Fruit fly (Drosophila melanogaster) whole organism, adult: ENCODE results near the gene CG18746.

Experiments used
- CG11617 ChIP-seq: fragments of 200-800 bp; sonication (Bioruptor generic); optimal IDR thresholded peaks from 2 replicates; lab custom pipeline; 2017; ENCODE audit warnings: mild to moderate bottlenecking, missing biosample characterization, missing genetic modification reagents, missing genetic modification characterization
- CG12768 ChIP-seq: fragments of 200-800 bp; sonication (Bioruptor generic); optimal IDR thresholded peaks from 2 replicates; lab custom pipeline; 2017; ENCODE audit warnings: missing biosample characterization, missing genetic modification characterization, mild to moderate bottlenecking, moderate library complexity, missing genetic modification reagents
- CG14711 ChIP-seq: fragments of 200-800 bp; sonication (Bioruptor generic); optimal IDR thresholded peaks from 2 replicates; lab custom pipeline; 2018; ENCODE audit warnings: missing biosample characterization, mild to moderate bottlenecking, missing genetic modification characterization, moderate library complexity
- CG1620 ChIP-seq: fragments of 200-800 bp; sonication (Bioruptor generic); optimal IDR thresholded peaks from 2 replicates; lab custom pipeline; 2016; ENCODE audit warnings: missing biosample characterization, missing genetic modification characterization
- CG33017 ChIP-seq: fragments of 200-800 bp; sonication (Bioruptor generic); optimal IDR thresholded peaks from 2 replicates; lab custom pipeline; 2018; ENCODE audit warnings: missing biosample characterization, mild to moderate bottlenecking, missing genetic modification characterization, moderate library complexity
- CG5204 ChIP-seq: fragments of 200-800 bp; sonication (Bioruptor generic); optimal IDR thresholded peaks from 2 replicates; lab custom pipeline; 2016; ENCODE audit warnings: missing biosample characterization, missing genetic modification characterization
- CG7045 ChIP-seq: fragments of 200-800 bp; sonication (Bioruptor generic); optimal IDR thresholded peaks from 2 replicates; lab custom pipeline; 2017; ENCODE audit warnings: missing biosample characterization, mild to moderate bottlenecking, missing genetic modification characterization
- CG7101 ChIP-seq: fragments of 200-800 bp; sonication (Bioruptor generic); optimal IDR thresholded peaks from 2 replicates; lab custom pipeline; 2018; ENCODE audit warnings: missing biosample characterization, mild to moderate bottlenecking, missing genetic modification characterization, moderate library complexity
- Clk ChIP-seq: fragments of 200-800 bp; sonication (Bioruptor generic); optimal IDR thresholded peaks from 2 replicates; lab custom pipeline; 2017; ENCODE audit warnings: missing biosample characterization, missing genetic modification characterization
- Crg-1 ChIP-seq: fragments of 200-800 bp; sonication (Bioruptor generic); optimal IDR thresholded peaks from 2 replicates; lab custom pipeline; 2016; ENCODE audit warnings: missing biosample characterization, missing genetic modification characterization
- Hr96 ChIP-seq: fragments of 200-800 bp; sonication (Bioruptor generic); optimal IDR thresholded peaks from 2 replicates; lab custom pipeline; 2016; ENCODE audit warnings: missing biosample characterization, missing genetic modification characterization
- Mnt ChIP-seq: fragments of 200-800 bp; sonication (Bioruptor generic); optimal IDR thresholded peaks from 2 replicates; lab custom pipeline; 2016; ENCODE audit warnings: missing biosample characterization, mild to moderate bottlenecking, missing genetic modification characterization
- bab1 ChIP-seq: fragments of 200-800 bp; sonication (Bioruptor generic); optimal IDR thresholded peaks from 3 replicates; lab custom pipeline; 2019; ENCODE audit warnings: missing biosample characterization, mild to moderate bottlenecking, missing genetic modification characterization, moderate library complexity
- cic ChIP-seq: fragments of 200-800 bp; sonication (Bioruptor generic); optimal IDR thresholded peaks from 2 replicates; lab custom pipeline; 2017; ENCODE audit warnings: missing biosample characterization, mild to moderate bottlenecking, missing genetic modification characterization, moderate library complexity
- cnc ChIP-seq, 2 experiments: fragments of >200 bp; optimal IDR thresholded peaks; 2 replicates each; lab custom pipeline; 2017
- kay ChIP-seq: fragments of 200-800 bp; sonication (Bioruptor generic); peaks from one replicate; lab custom pipeline; 2016; ENCODE audit warnings: missing biosample characterization, missing genetic modification characterization, borderline replicate concordance
- ovo ChIP-seq: fragments of 200-800 bp; sonication (Bioruptor generic); optimal IDR thresholded peaks from 2 replicates; lab custom pipeline; 2016; ENCODE audit warnings: missing biosample characterization, missing genetic modification characterization
- pad ChIP-seq: fragments of 200-800 bp; sonication (Bioruptor generic); optimal IDR thresholded peaks from 3 replicates; lab custom pipeline; 2017; ENCODE audit warnings: missing biosample characterization, missing genetic modification characterization, mild to moderate bottlenecking, moderate library complexity, missing genetic modification reagents
- tj ChIP-seq: fragments of 200-800 bp; sonication (Bioruptor generic); optimal IDR thresholded peaks from 3 replicates; lab custom pipeline; 2017; ENCODE audit warnings: missing biosample characterization, mild to moderate bottlenecking, missing genetic modification characterization, moderate library complexity
- toe ChIP-seq: fragments of 200-800 bp; sonication (Bioruptor generic); optimal IDR thresholded peaks from 2 replicates; lab custom pipeline; 2016; ENCODE audit warnings: missing biosample characterization, missing genetic modification characterization

The CG18746 gene

DNA sequence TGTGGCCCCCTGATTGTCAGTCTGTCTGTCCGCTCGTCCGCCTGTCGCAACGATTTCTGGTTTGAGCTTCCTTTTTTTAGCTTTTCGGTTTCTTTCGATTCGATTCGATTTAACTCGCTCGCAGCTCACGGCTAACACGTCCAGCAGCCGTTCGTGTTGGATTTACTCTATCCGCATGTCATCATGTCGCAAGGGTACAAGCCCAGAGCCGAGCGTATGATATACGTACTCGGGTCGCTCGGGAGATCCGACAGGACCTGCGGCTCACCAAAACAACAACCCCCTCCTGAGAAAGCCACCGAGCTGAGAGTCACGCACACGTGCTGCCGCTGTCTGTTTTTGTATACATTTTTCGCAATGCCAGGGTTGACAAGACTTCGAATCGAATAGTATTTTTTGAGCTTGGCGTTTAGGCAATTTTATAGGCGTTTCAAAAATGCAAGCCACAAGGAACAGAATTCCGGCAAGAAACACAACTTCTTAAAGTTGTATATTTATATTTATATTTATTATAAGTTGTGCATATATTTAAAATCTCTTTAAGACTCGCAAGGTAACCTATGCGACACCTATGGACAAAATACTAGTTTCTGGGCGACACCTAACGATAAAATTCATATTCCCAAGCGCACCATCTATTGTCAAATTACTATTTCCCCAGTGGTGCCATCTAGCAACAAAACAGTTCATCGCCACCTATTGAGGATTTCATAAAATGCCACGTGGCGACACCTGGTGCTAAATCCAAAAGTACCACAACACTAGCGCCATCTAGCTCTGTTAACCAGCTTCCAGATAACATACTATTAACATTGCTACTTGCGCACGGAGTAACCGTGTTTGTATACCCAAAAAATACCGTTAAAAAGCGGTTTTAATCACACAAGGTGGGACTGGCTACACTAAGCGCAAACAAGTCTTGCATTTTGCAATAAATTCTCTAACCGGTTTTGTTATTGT, 20.0 kb upstream of the CG18746 start, which contains the start of the genes CG2993 and sgll:
TSS of gene CG2993 (minus strand) at position 353 of the 960 bp plus-strand sequence.
TSS of gene sgll (plus strand) at position 871 of the 960 bp plus-strand sequence.
- TF ChIP-seq CG7045 (GFP tag; lab: Kevin White, UChicago) = peak; percentile 61
- peak; percentile 86 for TF ChIP-seq Mnt
- peak; percentile 20 for TF ChIP-seq Clk (GFP tag; lab: Kevin White, UChicago)
- TF ChIP-seq pad = peak; percentile 77
- peak; percentile 96 for TF ChIP-seq CG1620 (GFP tag; lab: Kevin White, UChicago)
- no peak for TF ChIP-seq tj
- TF ChIP-seq Crg-1 (GFP tag; lab: Kevin White, UChicago) = peak; percentile 88
- peak; percentile 65 for TF ChIP-seq bab1
- TF ChIP-seq CG14711 (tag; lab: Kevin White, UChicago) = peak; percentile 54
- TF ChIP-seq CG11617 = peak; percentile 12
- peak; percentile 85 for TF ChIP-seq toe (GFP tag; lab: Kevin White, UChicago)
- TF ChIP-seq CG5204 (GFP tag; lab: Kevin White, UChicago) = peak; percentile 59
- peak; percentile 55 for TF ChIP-seq CG12768 (GFP tag; lab: Kevin White, UChicago)
- peak; percentile 78 for TF ChIP-seq CG7101 (tag; lab: Kevin White, UChicago)
- peak; percentile 39 for TF ChIP-seq CG33017 (tag; lab: Kevin White, UChicago)
- no peak for TF ChIP-seq kay (GFP tag; lab: Kevin White, UChicago)
- peak; percentile 97 for TF ChIP-seq ovo (GFP tag; lab: Kevin White, UChicago)
- peak; percentile 92 for TF ChIP-seq Hr96 (GFP tag; lab: Kevin White, UChicago)
- TF ChIP-seq cic (GFP tag; lab: Kevin White, UChicago) = peak; percentile 27
- TF ChIP-seq cnc (optimal IDR thresholded peaks at IDR 0.05; lab: Kevin White, UChicago) = no peak

dm6 chr3R:7804332-7804731, 14.3 kb upstream of the CG18746 start, which contains the start of gene CG18268:
Gene CG18268, minus strand, starts transcription at chr3R:7804432.
- no peak for TF ChIP-seq CG1620 (GFP tag; lab: Kevin White, UChicago)
- TF ChIP-seq CG5204 (GFP tag; lab: Kevin White, UChicago) = peak; percentile 22
- TF ChIP-seq CG7101 (tag; lab: Kevin White, UChicago) = no peak
- TF ChIP-seq kay (GFP tag; lab: Kevin White, UChicago) = peak; percentile 44
- TF ChIP-seq CG11617 = no peak
- TF ChIP-seq Hr96 (GFP tag; lab: Kevin White, UChicago) = no peak
- no peak for TF ChIP-seq CG33017 (tag; lab: Kevin White, UChicago)
- no peak for TF ChIP-seq tj
- TF ChIP-seq CG7045 (GFP tag; lab: Kevin White, UChicago) = peak; percentile 34
- no peak for TF ChIP-seq toe (GFP tag; lab: Kevin White, UChicago)
- TF ChIP-seq cnc (optimal IDR thresholded peaks at IDR 0.05; lab: Kevin White, UChicago) = no peak
- TF ChIP-seq CG14711 (tag; lab: Kevin White, UChicago) = no peak

- TF ChIP-seq Mnt = no peak
Observed at dm6 chr3R:7802693-7803092, 12.7 kb upstream of the CG18746 start, which contains the start of gene CG3014. Gene CG3014, minus strand, starts transcription at chr3R:7802793.

- TF ChIP-seq Crg-1 (GFP tag; lab: Kevin White, UChicago) (no peak), CG12768 (GFP tag; lab: Kevin White, UChicago) (peak; percentile 9), Mnt (peak; percentile 53), bab1 (no peak), cic (GFP tag; lab: Kevin White, UChicago) (peak; percentile 81), toe (GFP tag; lab: Kevin White, UChicago) (no peak)
Observed at dm6 chr3R:7798525-7798924, 8.5 kb upstream of the CG18746 start, which contains the start of gene CG18744. Gene CG18744, minus strand, starts transcription at chr3R:7798771.

- TF ChIP-seq CG7101 (tag; lab: Kevin White, UChicago) = peak; percentile 48
- peak; percentile 98 for TF ChIP-seq kay (GFP tag; lab: Kevin White, UChicago)
- peak; percentile 31 for TF ChIP-seq Hr96 (GFP tag; lab: Kevin White, UChicago)
- no peak for TF ChIP-seq Crg-1 (GFP tag; lab: Kevin White, UChicago)
- peak; percentile 26 for TF ChIP-seq Mnt
- peak; percentile 73 for TF ChIP-seq CG7045 (GFP tag; lab: Kevin White, UChicago)
- peak; percentile 21 for TF ChIP-seq bab1
- no peak for TF ChIP-seq Clk (GFP tag; lab: Kevin White, UChicago)
- peak; percentile 19 for TF ChIP-seq CG5204 (GFP tag; lab: Kevin White, UChicago)
- TF ChIP-seq cic (GFP tag; lab: Kevin White, UChicago) = peak; percentile 81
- peak; percentile 85 for TF ChIP-seq CG33017 (tag; lab: Kevin White, UChicago)
- no peak for TF ChIP-seq cnc (optimal IDR thresholded peaks at IDR 0.05; lab: Kevin White, UChicago)
- TF ChIP-seq CG14711 (tag; lab: Kevin White, UChicago) = no peak
- peak; percentile 62 for TF ChIP-seq tj
- TF ChIP-seq CG1620 (GFP tag; lab: Kevin White, UChicago) = no peak
- TF ChIP-seq toe (GFP tag; lab: Kevin White, UChicago) = peak; percentile 45
- TF ChIP-seq CG11617 = peak; percentile 73
- peak; percentile 36 for TF ChIP-seq ovo (GFP tag; lab: Kevin White, UChicago)
- TF ChIP-seq CG12768 (GFP tag; lab: Kevin White, UChicago) = peak; percentile 78
- no peak for TF ChIP-seq pad
Observed at dm6 chr3R:7793855-7794254, 3.9 kb upstream of the CG18746 start, which contains the start of gene CG2641. Gene CG2641, plus strand, starts transcription at chr3R:7794069.
